Fruit fly (Drosophila melanogaster) whole organism, embryonic: Measurements from ENCODE around the gene CG4597.

Experiments
- B-H2 ChIP-seq: fragments of 200-800 bp; sonication (Bioruptor generic); optimal IDR thresholded peaks from 2 replicates; lab custom pipeline; 2018; ENCODE audit warnings: missing biosample characterization, mild to moderate bottlenecking, missing genetic modification characterization
- BEAF-32 ChIP-seq: fragments of 200-800 bp; sonication (Bioruptor generic); optimal IDR thresholded peaks from 3 replicates; lab custom pipeline; 2017; ENCODE audit warnings: missing biosample characterization, missing genetic modification characterization, mild to moderate bottlenecking, moderate library complexity, missing genetic modification reagents
- CG1024 ChIP-seq: fragments of 200-800 bp; sonication (Bioruptor generic); IDR thresholded peaks from 2 replicates; pipeline ENCODE4 v1.3.6; 2022; ENCODE audit warnings: missing biosample characterization, missing genetic modification characterization
- CG12659 ChIP-seq: fragments of 200-800 bp; sonication (Bioruptor generic); optimal IDR thresholded peaks from 3 replicates; lab custom pipeline; 2017; ENCODE audit warnings: mild to moderate bottlenecking, missing biosample characterization, missing genetic modification reagents, missing genetic modification characterization
- CG15514 ChIP-seq: fragments of 200-800 bp; sonication (Bioruptor generic); optimal IDR thresholded peaks from 3 replicates; lab custom pipeline; 2017; ENCODE audit warnings: missing biosample characterization, missing genetic modification characterization, mild to moderate bottlenecking, moderate library complexity, missing genetic modification reagents
- CG1603 ChIP-seq: fragments of 200-800 bp; sonication (Bioruptor generic); optimal IDR thresholded peaks from 2 replicates; lab custom pipeline; 2019; ENCODE audit warnings: missing biosample characterization, mild to moderate bottlenecking, missing genetic modification characterization, moderate library complexity
- CG16813 ChIP-seq: fragments of 200-800 bp; sonication (Bioruptor generic); IDR thresholded peaks from 3 replicates; pipeline ENCODE4 v1.3.6; 2022; ENCODE audit warnings: missing biosample characterization, missing genetic modification characterization; ENCODE audit not compliant: partially characterized antibody
- CG30431 ChIP-seq: fragments of 200-800 bp; sonication (Bioruptor generic); optimal IDR thresholded peaks from 2 replicates; lab custom pipeline; 2017; ENCODE audit warnings: missing biosample characterization, missing genetic modification characterization
- CG4617 ChIP-seq: fragments of 200-800 bp; sonication (Bioruptor generic); optimal IDR thresholded peaks from 3 replicates; lab custom pipeline; 2016; ENCODE audit warnings: missing biosample characterization, missing genetic modification characterization, borderline replicate concordance
- CG6813 ChIP-seq: fragments of 200-800 bp; sonication (Bioruptor generic); optimal IDR thresholded peaks from 2 replicates; lab custom pipeline; 2017; ENCODE audit warnings: missing biosample characterization, missing genetic modification characterization, mild to moderate bottlenecking, moderate library complexity, missing genetic modification reagents
- CG6854 ChIP-seq: fragments of 200-800 bp; sonication (Bioruptor generic); optimal IDR thresholded peaks from 3 replicates; lab custom pipeline; 2017; ENCODE audit warnings: missing biosample characterization, mild to moderate bottlenecking, missing genetic modification characterization
- CG7372 ChIP-seq: fragments of 200-800 bp; sonication (Bioruptor generic); IDR thresholded peaks from 2 replicates; pipeline ENCODE4 v1.3.6; 2022; ENCODE audit warnings: missing biosample characterization, missing genetic modification characterization
- CG7987 ChIP-seq: fragments of 200-800 bp; sonication (Bioruptor generic); optimal IDR thresholded peaks from 2 replicates; lab custom pipeline; 2018; ENCODE audit warnings: missing biosample characterization, mild to moderate bottlenecking, missing genetic modification characterization, moderate library complexity
- Dll ChIP-seq: fragments of 200-800 bp; sonication (Bioruptor generic); IDR thresholded peaks from 4 replicates; pipeline ENCODE4 v1.3.6; 2022; ENCODE audit warnings: missing biosample characterization, missing genetic modification characterization; ENCODE audit not compliant: partially characterized antibody
- Dp ChIP-seq: fragments of 200-800 bp; sonication (Bioruptor generic); optimal IDR thresholded peaks from 2 replicates; lab custom pipeline; 2018; ENCODE audit warnings: missing biosample characterization, mild to moderate bottlenecking, missing genetic modification characterization, moderate library complexity
- Dref ChIP-seq: fragments of 200-800 bp; sonication (Bioruptor generic); IDR thresholded peaks from 2 replicates; pipeline ENCODE4 v1.3.6; 2022; ENCODE audit warnings: missing biosample characterization, missing genetic modification characterization
- E2f2 ChIP-seq: fragments of 200-800 bp; sonication (Bioruptor generic); IDR thresholded peaks from 2 replicates; pipeline ENCODE4 v1.3.6; 2022; ENCODE audit warnings: missing biosample characterization, missing genetic modification characterization
- ERR ChIP-seq: fragments of 200-800 bp; sonication (Bioruptor generic); optimal IDR thresholded peaks from 2 replicates; lab custom pipeline; 2016; ENCODE audit warnings: missing biosample characterization, missing genetic modification characterization
- Elba2 ChIP-seq: fragments of 200-800 bp; sonication (Bioruptor generic); optimal IDR thresholded peaks from 3 replicates; lab custom pipeline; 2016; ENCODE audit warnings: missing biosample characterization, missing genetic modification characterization
- Ets97D ChIP-seq: fragments of 200-800 bp; sonication (Bioruptor generic); optimal IDR thresholded peaks from 3 replicates; lab custom pipeline; 2016; ENCODE audit warnings: missing biosample characterization, missing genetic modification characterization
- HmgZ ChIP-seq: fragments of 200-800 bp; sonication (Bioruptor generic); optimal IDR thresholded peaks from 2 replicates; lab custom pipeline; 2018; ENCODE audit warnings: missing biosample characterization, mild to moderate bottlenecking, missing genetic modification characterization
- Hmr ChIP-seq: fragments of 200-800 bp; sonication (Bioruptor generic); optimal IDR thresholded peaks from 3 replicates; lab custom pipeline; 2017; ENCODE audit warnings: mild to moderate bottlenecking, missing biosample characterization, missing genetic modification reagents, missing genetic modification characterization
- Hr3 ChIP-seq: fragments of 200-800 bp; sonication (Bioruptor generic); optimal IDR thresholded peaks from 3 replicates; lab custom pipeline; 2016; ENCODE audit warnings: missing biosample characterization, missing genetic modification characterization
- Hr78 ChIP-seq, 2 experiments: fragments of 200-800 bp in 1 of 2; fragments of >200 bp in 1 of 2; sonication (Bioruptor generic) in 1 of 2; optimal IDR thresholded peaks; 2 replicates each; lab custom pipeline; 2017 to 2019; ENCODE audit warnings: missing biosample characterization in 2 of 2, missing genetic modification characterization in 2 of 2, mild to moderate bottlenecking in 1 of 2, moderate library complexity in 1 of 2
- MBD-R2 ChIP-seq: fragments of 200-800 bp; sonication (Bioruptor generic); IDR thresholded peaks from 2 replicates; pipeline ENCODE4 v1.3.6; 2022; ENCODE audit warnings: missing biosample characterization, missing genetic modification characterization
- MESR4 ChIP-seq: fragments of 200-800 bp; sonication (Bioruptor generic); optimal IDR thresholded peaks from 2 replicates; lab custom pipeline; 2018; ENCODE audit warnings: missing biosample characterization, mild to moderate bottlenecking, missing genetic modification characterization, moderate library complexity
- Med ChIP-seq: fragments of 200-800 bp; sonication (Bioruptor generic); peaks from one replicate; lab custom pipeline; 2016; ENCODE audit warnings: missing biosample characterization, missing genetic modification characterization, mild to moderate bottlenecking, inconsistent platforms, moderate library complexity
- Pdp1 ChIP-seq, 2 experiments: fragments of 200-800 bp; sonication (Bioruptor generic); optimal IDR thresholded peaks; 3 replicates each; lab custom pipeline; 2016; ENCODE audit warnings: missing biosample characterization in 2 of 2, missing genetic modification characterization in 2 of 2, mild to moderate bottlenecking in 1 of 2, moderate library complexity in 1 of 2
- Ptx1 ChIP-seq: fragments of 200-800 bp; sonication (Bioruptor generic); IDR thresholded peaks from 2 replicates; pipeline ENCODE4 v1.3.6; 2022; ENCODE audit warnings: missing biosample characterization, missing genetic modification characterization
- Side ChIP-seq: fragments of 200-800 bp; sonication (Bioruptor generic); optimal IDR thresholded peaks from 2 replicates; lab custom pipeline; 2016; ENCODE audit warnings: missing biosample characterization, missing genetic modification characterization
- Sox100B ChIP-seq: fragments of 200-800 bp; sonication (Bioruptor generic); optimal IDR thresholded peaks from 3 replicates; lab custom pipeline; 2018; ENCODE audit warnings: missing biosample characterization, mild to moderate bottlenecking, missing genetic modification characterization
- YL-1 ChIP-seq: fragments of 200-800 bp; sonication (Bioruptor generic); optimal IDR thresholded peaks from 3 replicates; lab custom pipeline; 2017; ENCODE audit warnings: missing biosample characterization, mild to moderate bottlenecking, missing genetic modification characterization
- bbx ChIP-seq: fragments of 200-800 bp; sonication (Bioruptor generic); IDR thresholded peaks from 2 replicates; pipeline ENCODE4 v1.3.6; 2022; ENCODE audit warnings: missing biosample characterization, missing genetic modification characterization; ENCODE audit not compliant: partially characterized antibody
- cg ChIP-seq: fragments of 200-800 bp; sonication (Bioruptor generic); optimal IDR thresholded peaks from 3 replicates; lab custom pipeline; 2019; ENCODE audit warnings: missing biosample characterization, mild to moderate bottlenecking, missing genetic modification characterization, moderate library complexity
- crp ChIP-seq, 2 experiments: fragments of 200-800 bp; sonication (Bioruptor generic); optimal IDR thresholded peaks; 2 replicates in 1 of 2; 3 replicates in 1 of 2; lab custom pipeline; 2017; ENCODE audit warnings: missing biosample characterization in 2 of 2, missing genetic modification characterization in 2 of 2, mild to moderate bottlenecking in 1 of 2, moderate library complexity in 1 of 2
- exex ChIP-seq: fragments of 200-800 bp; sonication (Bioruptor generic); optimal IDR thresholded peaks from 4 replicates; lab custom pipeline; 2018; ENCODE audit warnings: missing biosample characterization, mild to moderate bottlenecking, missing genetic modification characterization, moderate library complexity
- fu2 ChIP-seq: fragments of 200-800 bp; sonication (Bioruptor generic); optimal IDR thresholded peaks from 2 replicates; lab custom pipeline; 2016; ENCODE audit warnings: missing biosample characterization, missing genetic modification characterization
- gfzf ChIP-seq: fragments of 200-800 bp; sonication (Bioruptor generic); optimal IDR thresholded peaks from 2 replicates; lab custom pipeline; 2016; ENCODE audit warnings: missing biosample characterization, mild to moderate bottlenecking, missing genetic modification characterization, moderate library complexity
- hbn ChIP-seq: fragments of 200-800 bp; sonication (Bioruptor generic); IDR thresholded peaks from 2 replicates; pipeline ENCODE4 v1.3.6; 2022; ENCODE audit warnings: missing biosample characterization, missing genetic modification characterization; ENCODE audit not compliant: partially characterized antibody
- insv ChIP-seq, 2 experiments: fragments of 200-800 bp; sonication (Bioruptor generic); optimal IDR thresholded peaks; 3 replicates each; lab custom pipeline; 2016 to 2018; ENCODE audit warnings: missing biosample characterization in 2 of 2, missing genetic modification characterization in 2 of 2
- knrl ChIP-seq: fragments of 200-800 bp; sonication (Bioruptor generic); IDR thresholded peaks from 3 replicates; pipeline ENCODE4 v1.3.6; 2022; ENCODE audit warnings: missing biosample characterization, missing genetic modification characterization; ENCODE audit not compliant: partially characterized antibody
- pan ChIP-seq, 4 experiments: fragments of >200 bp in 3 of 4; fragments of 200-800 bp in 1 of 4; sonication (Bioruptor generic) in 1 of 4; optimal IDR thresholded peaks in 3 of 4; IDR thresholded peaks in 1 of 4; 2 replicates each; pipeline versions ENCODE4 v1.3.6 to Lab custom; 2017 to 2022; ENCODE audit warnings: missing biosample characterization in 2 of 4, missing genetic modification characterization in 2 of 4, mixed read lengths in 1 of 4
- phol ChIP-seq: fragments of 200-800 bp; sonication (Bioruptor generic); optimal IDR thresholded peaks from 3 replicates; lab custom pipeline; 2018; ENCODE audit warnings: missing biosample characterization, mild to moderate bottlenecking, missing genetic modification characterization, moderate library complexity
- sens ChIP-seq: fragments of 200-800 bp; sonication (Bioruptor generic); peaks from one replicate; lab custom pipeline; 2016; ENCODE audit warnings: missing biosample characterization, missing genetic modification characterization
- tup ChIP-seq: fragments of 200-800 bp; sonication (Bioruptor generic); optimal IDR thresholded peaks from 2 replicates; lab custom pipeline; 2016; ENCODE audit warnings: missing biosample characterization, mild to moderate bottlenecking, missing genetic modification characterization, moderate library complexity

CG4597 gene

dm6 chr3L:5136123-5136522 is 6.8 kb downstream of the CG4597 start, which contains the start of the genes CG10674 and CG4611 (continued):
- TF ChIP-seq exex (no peak), CG6813 (no peak), crp (GFP tag; optimal IDR thresholded peaks at IDR 0.05; lab: Kevin White, UChicago) (peak; percentile 57 to 94), Hr3 (GFP tag; lab: Kevin White, UChicago) (peak; percentile 57), E2f2 (GFP tag; lab: Robert Waterston, UW) (peak; percentile 65), phol (peak; percentile 27), cg (GFP tag; lab: Kevin White, UChicago) (no peak), bbx (GFP tag; lab: Robert Waterston, UW) (no peak), CG7987 (GFP tag; lab: Kevin White, UChicago) (no peak), BEAF-32 (GFP tag; lab: Kevin White, UChicago) (peak; percentile 27), gfzf (GFP tag; lab: Kevin White, UChicago) (no peak), CG12659 (GFP tag; lab: Kevin White, UChicago) (peak; percentile 55), CG15514 (GFP tag; lab: Kevin White, UChicago) (peak; percentile 26), CG30431 (GFP tag; lab: Kevin White, UChicago) (no peak), Ets97D (GFP tag; lab: Kevin White, UChicago) (peak; percentile 26), tup (GFP tag; lab: Kevin White, UChicago) (no peak), Dll (GFP tag; lab: Robert Waterston, UW) (0 out of 4 replicates have a peak, but pooled peaks have one; percentile 42), Ptx1 (GFP tag; lab: Robert Waterston, UW) (no peak), Dref (GFP tag; lab: Robert Waterston, UW) (0 out of 2 replicates have a peak, but pooled peaks have one; percentile 29), B-H2 (GFP tag; lab: Kevin White, UChicago) (no peak), YL-1 (peak; percentile 87), sens (GFP tag; lab: Kevin White, UChicago) (peak; percentile 38), CG16813 (0 out of 3 replicates have a peak, but pooled peaks have one; percentile 23), MESR4 (GFP tag; lab: Kevin White, UChicago) (peak; percentile 73), CG4617 (GFP tag; lab: Kevin White, UChicago) (peak; percentile 75), Elba2 (peak; percentile 18), Hr78 (GFP tag; optimal IDR thresholded peaks at IDR 0.05; lab: Kevin White, UChicago) (no peak), Pdp1 (GFP tag; optimal IDR thresholded peaks at IDR 0.05; lab: Kevin White, UChicago) (peak in 1 of 2 experiments; percentile 56), CG1603 (peak; percentile 39), CG6854 (GFP tag; lab: Kevin White, UChicago) (no peak), Dp (GFP tag; lab: Kevin White, UChicago) (peak; percentile 56), knrl (peak; percentile 30; the same call in 1 of the 3 replicates), Side (no peak), Med (peak; percentile 70), HmgZ (tag; lab: Kevin White, UChicago) (peak; percentile 43), insv (GFP tag; optimal IDR thresholded peaks at IDR 0.05; lab: Kevin White, UChicago) (peak in 1 of 2 experiments; percentile 84), ERR (GFP tag; lab: Kevin White, UChicago) (no peak), CG7372 (GFP tag; lab: Robert Waterston, UW) (no peak), pan (optimal IDR thresholded peaks at IDR 0.05; lab: Kevin White, UChicago) (no peak), pan (GFP tag; optimal IDR thresholded peaks at IDR 0.05 in 1 of 2, IDR thresholded peaks at IDR 0.05 in 1 of 2) (peak in 1 of 2 experiments; percentile 10), hbn (GFP tag; lab: Robert Waterston, UW) (no peak), CG1024 (GFP tag; lab: Robert Waterston, UW) (no peak), MBD-R2 (peak; percentile 97), fu2 (GFP tag; lab: Kevin White, UChicago) (no peak), Hmr (GFP tag; lab: Kevin White, UChicago) (no peak), Sox100B (GFP tag; lab: Kevin White, UChicago) (no peak)
- TF ChIP-seq, all 482 proteins: peak for 43
